Fruit fly (Drosophila melanogaster) whole organism, embryonic: ENCODE results near the gene Rip11.

Experiments used
- Bgb ChIP-seq: fragments of 200-800 bp; sonication (Bioruptor generic); IDR thresholded peaks from 2 replicates; pipeline ENCODE4 v1.3.6; 2022; ENCODE audit warnings: missing biosample characterization, missing genetic modification characterization; ENCODE audit not compliant: partially characterized antibody
- CG10565 ChIP-seq: fragments of 200-800 bp; sonication (Bioruptor generic); optimal IDR thresholded peaks from 3 replicates; lab custom pipeline; 2016; ENCODE audit warnings: missing biosample characterization, mild to moderate bottlenecking, missing genetic modification characterization
- CG11696 ChIP-seq: fragments of 200-800 bp; sonication (Bioruptor generic); IDR thresholded peaks from 2 replicates; pipeline ENCODE4 v1.3.6; 2022; ENCODE audit warnings: missing biosample characterization, missing genetic modification characterization
- CG12942 ChIP-seq: fragments of 200-800 bp; sonication (Bioruptor generic); optimal IDR thresholded peaks from 3 replicates; lab custom pipeline; 2016; ENCODE audit warnings: missing biosample characterization, missing genetic modification characterization
- CG13624 ChIP-seq: fragments of 200-800 bp; sonication (Bioruptor generic); optimal IDR thresholded peaks from 2 replicates; lab custom pipeline; 2016; ENCODE audit warnings: missing biosample characterization, missing genetic modification characterization
- CG14441 ChIP-seq: fragments of 200-800 bp; sonication (Bioruptor generic); IDR thresholded peaks from 2 replicates; pipeline ENCODE4 v1.3.6; 2022; ENCODE audit warnings: missing biosample characterization, missing genetic modification characterization
- CG17186 ChIP-seq: fragments of 200-800 bp; sonication (Bioruptor generic); optimal IDR thresholded peaks from 3 replicates; lab custom pipeline; 2017; ENCODE audit warnings: missing biosample characterization, missing genetic modification reagents, missing genetic modification characterization
- CG17359 ChIP-seq: fragments of 200-800 bp; sonication (Bioruptor generic); optimal IDR thresholded peaks from 3 replicates; lab custom pipeline; 2018; ENCODE audit warnings: missing biosample characterization, mild to moderate bottlenecking, missing genetic modification characterization, moderate library complexity
- CG2712 ChIP-seq: fragments of 200-800 bp; optimal IDR thresholded peaks from 3 replicates; lab custom pipeline; 2019; ENCODE audit warnings: missing biosample characterization, mild to moderate bottlenecking, missing genetic modification characterization, moderate library complexity
- CG3281 ChIP-seq: fragments of 200-800 bp; sonication (Bioruptor generic); optimal IDR thresholded peaks from 3 replicates; lab custom pipeline; 2017; ENCODE audit warnings: missing biosample characterization, mild to moderate bottlenecking, missing genetic modification characterization
- CG5180 ChIP-seq: fragments of 200-800 bp; sonication (Bioruptor generic); optimal IDR thresholded peaks from 3 replicates; lab custom pipeline; 2017; ENCODE audit warnings: missing biosample characterization, missing genetic modification characterization, mild to moderate bottlenecking, moderate library complexity, missing genetic modification reagents
- CG6689 ChIP-seq: fragments of 200-800 bp; sonication (Bioruptor generic); IDR thresholded peaks from 2 replicates; pipeline ENCODE4 v1.3.6; 2022; ENCODE audit warnings: missing biosample characterization, missing genetic modification characterization
- CG7786 ChIP-seq: fragments of 200-800 bp; sonication (Bioruptor generic); optimal IDR thresholded peaks from 2 replicates; lab custom pipeline; 2016; ENCODE audit warnings: missing biosample characterization, missing genetic modification characterization
- CG7987 ChIP-seq: fragments of 200-800 bp; sonication (Bioruptor generic); optimal IDR thresholded peaks from 2 replicates; lab custom pipeline; 2018; ENCODE audit warnings: missing biosample characterization, mild to moderate bottlenecking, missing genetic modification characterization, moderate library complexity
- CG9609 ChIP-seq: fragments of 200-800 bp; sonication (Bioruptor generic); optimal IDR thresholded peaks from 3 replicates; lab custom pipeline; 2016; ENCODE audit warnings: missing biosample characterization, missing genetic modification characterization
- CG9817 ChIP-seq: fragments of 200-800 bp; sonication (Bioruptor generic); optimal IDR thresholded peaks from 2 replicates; lab custom pipeline; 2018; ENCODE audit warnings: missing biosample characterization, mild to moderate bottlenecking, missing genetic modification characterization, moderate library complexity
- Dip3 ChIP-seq: fragments of 200-800 bp; sonication (Bioruptor generic); optimal IDR thresholded peaks from 3 replicates; lab custom pipeline; 2016; ENCODE audit warnings: missing biosample characterization, missing genetic modification characterization
- Dll ChIP-seq: fragments of 200-800 bp; sonication (Bioruptor generic); IDR thresholded peaks from 4 replicates; pipeline ENCODE4 v1.3.6; 2022; ENCODE audit warnings: missing biosample characterization, missing genetic modification characterization; ENCODE audit not compliant: partially characterized antibody
- E2f2 ChIP-seq: fragments of 200-800 bp; sonication (Bioruptor generic); IDR thresholded peaks from 2 replicates; pipeline ENCODE4 v1.3.6; 2022; ENCODE audit warnings: missing biosample characterization, missing genetic modification characterization
- Fer1 ChIP-seq: fragments of 200-800 bp; sonication (Bioruptor generic); optimal IDR thresholded peaks from 2 replicates; lab custom pipeline; 2017; ENCODE audit warnings: missing biosample characterization, mild to moderate bottlenecking, missing genetic modification characterization
- GATAe ChIP-seq: fragments of 200-800 bp; sonication (Bioruptor generic); conservative IDR thresholded peaks from 2 replicates; pipeline ENCODE4 v1.3.6; 2022; ENCODE audit warnings: missing biosample characterization, missing genetic modification characterization
- Hr51 ChIP-seq, 2 experiments: fragments of 200-800 bp; sonication (Bioruptor generic); optimal IDR thresholded peaks; 2 replicates in 1 of 2; 3 replicates in 1 of 2; lab custom pipeline; 2016 to 2018; ENCODE audit warnings: missing biosample characterization in 2 of 2, missing genetic modification characterization in 2 of 2, mild to moderate bottlenecking in 1 of 2, moderate library complexity in 1 of 2
- MESR4 ChIP-seq: fragments of 200-800 bp; sonication (Bioruptor generic); optimal IDR thresholded peaks from 2 replicates; lab custom pipeline; 2018; ENCODE audit warnings: missing biosample characterization, mild to moderate bottlenecking, missing genetic modification characterization, moderate library complexity
- Rfx ChIP-seq: fragments of 200-800 bp; sonication (Bioruptor generic); IDR thresholded peaks from 2 replicates; pipeline ENCODE4 v1.3.6; 2022; ENCODE audit warnings: missing biosample characterization, missing genetic modification characterization
- Spps ChIP-seq: fragments of 200-800 bp; sonication (Bioruptor generic); optimal IDR thresholded peaks from 2 replicates; lab custom pipeline; 2018; ENCODE audit warnings: missing biosample characterization, mild to moderate bottlenecking, missing genetic modification characterization
- Taf1 ChIP-seq: fragments of 200-800 bp; sonication (Bioruptor generic); IDR thresholded peaks from 2 replicates; pipeline ENCODE4 v1.3.6; 2022; ENCODE audit warnings: missing biosample characterization, missing genetic modification characterization
- Xrp1 ChIP-seq: fragments of 200-800 bp; sonication (Bioruptor generic); IDR thresholded peaks from 2 replicates; pipeline ENCODE4 v1.3.6; 2022; ENCODE audit warnings: missing biosample characterization, missing genetic modification characterization
- al ChIP-seq: fragments of 200-800 bp; sonication (Bioruptor generic); IDR thresholded peaks from 2 replicates; pipeline ENCODE4 v1.3.6; 2022; ENCODE audit warnings: missing biosample characterization, missing genetic modification characterization
- bbx ChIP-seq: fragments of 200-800 bp; sonication (Bioruptor generic); IDR thresholded peaks from 2 replicates; pipeline ENCODE4 v1.3.6; 2022; ENCODE audit warnings: missing biosample characterization, missing genetic modification characterization; ENCODE audit not compliant: partially characterized antibody
- cas ChIP-seq: fragments of 200-800 bp; sonication (Bioruptor generic); IDR thresholded peaks from 2 replicates; pipeline ENCODE4 v1.3.6; 2022; ENCODE audit warnings: missing biosample characterization, missing genetic modification characterization
- chif ChIP-seq, 2 experiments: fragments of 200-800 bp; sonication (Bioruptor generic); optimal IDR thresholded peaks; 3 replicates each; lab custom pipeline; 2016; ENCODE audit warnings: missing biosample characterization in 2 of 2, missing genetic modification characterization in 2 of 2
- croc ChIP-seq: fragments of 200-800 bp; sonication (Bioruptor generic); conservative IDR thresholded peaks from 3 replicates; pipeline ENCODE4 v1.3.6; 2022; ENCODE audit warnings: missing biosample characterization, missing genetic modification characterization
- crp ChIP-seq, 2 experiments: fragments of 200-800 bp; sonication (Bioruptor generic); optimal IDR thresholded peaks; 2 replicates in 1 of 2; 3 replicates in 1 of 2; lab custom pipeline; 2017; ENCODE audit warnings: missing biosample characterization in 2 of 2, missing genetic modification characterization in 2 of 2, mild to moderate bottlenecking in 1 of 2, moderate library complexity in 1 of 2
- dmrt99B ChIP-seq: fragments of 200-800 bp; sonication (Bioruptor generic); optimal IDR thresholded peaks from 2 replicates; lab custom pipeline; 2018; ENCODE audit warnings: missing biosample characterization, mild to moderate bottlenecking, missing genetic modification characterization, moderate library complexity
- ftz-f1 ChIP-seq: fragments of 200-800 bp; sonication (Bioruptor generic); optimal IDR thresholded peaks from 2 replicates; lab custom pipeline; 2016; ENCODE audit warnings: missing biosample characterization, missing genetic modification characterization
- gfzf ChIP-seq: fragments of 200-800 bp; sonication (Bioruptor generic); optimal IDR thresholded peaks from 2 replicates; lab custom pipeline; 2016; ENCODE audit warnings: missing biosample characterization, mild to moderate bottlenecking, missing genetic modification characterization, moderate library complexity
- grn ChIP-seq: fragments of 200-800 bp; sonication (Bioruptor generic); optimal IDR thresholded peaks from 3 replicates; lab custom pipeline; 2017; ENCODE audit warnings: missing biosample characterization, missing genetic modification characterization
- gsb-n ChIP-seq: fragments of 200-800 bp; sonication (Bioruptor generic); optimal IDR thresholded peaks from 3 replicates; lab custom pipeline; 2018; ENCODE audit warnings: missing biosample characterization, mild to moderate bottlenecking, missing genetic modification characterization
- hb ChIP-seq: fragments of 200-800 bp; sonication (Bioruptor generic); IDR thresholded peaks from 3 replicates; pipeline ENCODE4 v1.3.6; 2022; ENCODE audit warnings: missing biosample characterization, missing genetic modification characterization; ENCODE audit not compliant: partially characterized antibody
- lov ChIP-seq, 2 experiments: fragments of 200-800 bp in 1 of 2; fragments of >200 bp in 1 of 2; sonication (Bioruptor generic) in 1 of 2; IDR thresholded peaks in 1 of 2; optimal IDR thresholded peaks in 1 of 2; 2 replicates in 1 of 2; 3 replicates in 1 of 2; pipeline versions ENCODE4 v1.3.6 to Lab custom; 2017 to 2022; ENCODE audit warnings: missing biosample characterization in 1 of 2, missing genetic modification characterization in 1 of 2
- mld ChIP-seq: fragments of 200-800 bp; sonication (Bioruptor generic); IDR thresholded peaks from 3 replicates; pipeline ENCODE4 v1.3.6; 2022; ENCODE audit warnings: missing biosample characterization, missing genetic modification characterization; ENCODE audit not compliant: partially characterized antibody
- nerfin-1 ChIP-seq: fragments of 200-800 bp; sonication (Bioruptor generic); optimal IDR thresholded peaks from 3 replicates; lab custom pipeline; 2019; ENCODE audit warnings: missing biosample characterization, mild to moderate bottlenecking, missing genetic modification characterization, moderate library complexity
- p53 ChIP-seq: fragments of 200-800 bp; sonication (Bioruptor generic); optimal IDR thresholded peaks from 2 replicates; lab custom pipeline; 2016; ENCODE audit warnings: missing biosample characterization, missing genetic modification characterization
- prd ChIP-seq, 3 experiments: fragments of >200 bp in 2 of 3; fragments of 200-800 bp in 1 of 3; sonication (Bioruptor generic) in 1 of 3; optimal IDR thresholded peaks in 2 of 3; IDR thresholded peaks in 1 of 3; 2 replicates in 2 of 3; 3 replicates in 1 of 3; pipeline versions ENCODE4 v1.3.6 to Lab custom; 2017 to 2022; ENCODE audit warnings: missing biosample characterization in 1 of 3, missing genetic modification characterization in 1 of 3
- sens ChIP-seq: fragments of 200-800 bp; sonication (Bioruptor generic); peaks from one replicate; lab custom pipeline; 2016; ENCODE audit warnings: missing biosample characterization, missing genetic modification characterization
- sqz ChIP-seq: fragments of 200-800 bp; sonication (Bioruptor generic); optimal IDR thresholded peaks from 3 replicates; lab custom pipeline; 2018; ENCODE audit warnings: missing biosample characterization, mild to moderate bottlenecking, missing genetic modification characterization
- tin ChIP-seq: fragments of 200-800 bp; sonication (Bioruptor generic); optimal IDR thresholded peaks from 3 replicates; lab custom pipeline; 2016; ENCODE audit warnings: missing biosample characterization, missing genetic modification characterization
- tll ChIP-seq, 2 experiments: fragments of 200-800 bp in 1 of 2; fragments of >200 bp in 1 of 2; sonication (Bioruptor generic) in 1 of 2; optimal IDR thresholded peaks; 2 replicates each; lab custom pipeline; 2017 to 2019; ENCODE audit warnings: missing biosample characterization in 2 of 2, missing genetic modification characterization in 2 of 2, mild to moderate bottlenecking in 1 of 2, moderate library complexity in 1 of 2
- trh ChIP-seq: fragments of 200-800 bp; sonication (Bioruptor generic); optimal IDR thresholded peaks from 2 replicates; lab custom pipeline; 2016; ENCODE audit warnings: missing biosample characterization, missing genetic modification characterization

Gene Rip11

DNA sequence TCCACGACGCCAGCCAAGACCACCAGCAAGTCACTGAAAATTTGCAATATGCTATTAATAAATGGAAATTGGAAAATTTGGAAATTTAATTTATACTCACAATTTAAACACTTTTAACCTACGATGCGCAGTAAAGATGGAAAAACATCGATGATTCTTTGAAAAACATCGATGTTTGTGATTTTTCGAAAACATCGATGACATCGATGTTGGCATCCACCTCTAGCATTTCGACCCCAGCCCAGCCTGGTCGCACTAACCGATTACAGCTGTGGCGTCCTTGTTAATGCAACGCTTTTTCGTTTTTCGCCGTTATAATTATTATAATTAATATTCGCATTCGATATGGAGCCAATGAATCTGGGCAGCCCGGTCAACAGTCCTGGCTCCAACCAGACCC lies 513 bp upstream of the Rip11 start, which contains the start of gene Nup35 (continued):
- TF ChIP-seq Xrp1 (GFP tag; lab: Robert Waterston, UW) (no peak), Hr51 (GFP tag; optimal IDR thresholded peaks at IDR 0.05; lab: Kevin White, UChicago) (no peak), hb (GFP tag; lab: Robert Waterston, UW) (peak; percentile 74), Dip3 (GFP tag; lab: Kevin White, UChicago) (no peak), CG10565 (GFP tag; lab: Kevin White, UChicago) (no peak), nerfin-1 (tag; lab: Kevin White, UChicago) (no peak), tin (GFP tag; lab: Kevin White, UChicago) (no peak), gfzf (GFP tag; lab: Kevin White, UChicago) (peak; percentile 60), sqz (no peak), Spps (no peak), Rfx (GFP tag; lab: Robert Waterston, UW) (0 out of 2 replicates have a peak, but pooled peaks have one; percentile 5), tll (GFP tag; optimal IDR thresholded peaks at IDR 0.05; lab: Kevin White, UChicago) (no peak), chif (GFP tag; optimal IDR thresholded peaks at IDR 0.05; lab: Kevin White, UChicago) (no peak), GATAe (GFP tag; lab: Robert Waterston, UW) (no peak), grn (no peak), CG3281 (GFP tag; lab: Kevin White, UChicago) (no peak), CG17359 (tag; lab: Kevin White, UChicago) (no peak), lov (optimal IDR thresholded peaks at IDR 0.05; lab: Kevin White, UChicago) (no peak), lov (GFP tag; IDR thresholded peaks at IDR 0.05; lab: Robert Waterston, UW) (no peak), Dll (GFP tag; lab: Robert Waterston, UW) (peak; percentile 80), crp (GFP tag; optimal IDR thresholded peaks at IDR 0.05; lab: Kevin White, UChicago) (peak in 1 of 2 experiments; percentile 67), CG7786 (no peak), MESR4 (GFP tag; lab: Kevin White, UChicago) (peak; percentile 48), gsb-n (tag; lab: Kevin White, UChicago) (no peak), al (0 out of 2 replicates have a peak, but pooled peaks have one; percentile 10), CG17186 (GFP tag; lab: Kevin White, UChicago) (peak; percentile 2), CG9609 (no peak), ftz-f1 (GFP tag; lab: Kevin White, UChicago) (peak; percentile 20), E2f2 (GFP tag; lab: Robert Waterston, UW) (no peak), Fer1 (GFP tag; lab: Kevin White, UChicago) (no peak), CG12942 (GFP tag; lab: Kevin White, UChicago) (no peak), Taf1 (GFP tag; lab: Robert Waterston, UW) (no peak), CG11696 (no peak), CG13624 (no peak), CG2712 (tag; lab: Kevin White, UChicago) (no peak), CG7987 (GFP tag; lab: Kevin White, UChicago) (no peak), Bgb (GFP tag; lab: Robert Waterston, UW) (peak; percentile 77), croc (GFP tag; lab: Robert Waterston, UW) (no peak), CG14441 (GFP tag; lab: Robert Waterston, UW) (no peak), CG5180 (GFP tag; lab: Kevin White, UChicago) (no peak), cas (no peak), CG6689 (GFP tag; lab: Robert Waterston, UW) (no peak), prd (optimal IDR thresholded peaks at IDR 0.05; lab: Kevin White, UChicago) (no peak), prd (GFP tag; IDR thresholded peaks at IDR 0.05; lab: Robert Waterston, UW) (no peak), p53 (GFP tag; lab: Kevin White, UChicago) (no peak), dmrt99B (no peak), mld (GFP tag; lab: Robert Waterston, UW) (peak; percentile 77), trh (GFP tag; lab: Kevin White, UChicago) (no peak), CG9817 (tag; lab: Kevin White, UChicago) (no peak), bbx (GFP tag; lab: Robert Waterston, UW) (peak; percentile 75), sens (GFP tag; lab: Kevin White, UChicago) (peak; percentile 36)
